Worm (Caenorhabditis elegans) whole organism, early embryonic: ENCODE results near the gene swp-1.

Experiments
- B0310.2 ChIP-seq: sonication (generic microtip); optimal IDR thresholded peaks from 2 replicates; lab custom pipeline; 2016; ENCODE audit warnings: mild to moderate bottlenecking, missing genetic modification characterization, missing compliant biosample characterization
- F13C5.2 ChIP-seq: sonication (generic microtip); optimal IDR thresholded peaks from 2 replicates; lab custom pipeline; 2017; ENCODE audit warnings: mild to moderate bottlenecking, missing genetic modification characterization, inconsistent platforms, missing compliant biosample characterization
- aly-1 ChIP-seq: sonication (generic microtip); optimal IDR thresholded peaks from 2 replicates; lab custom pipeline; 2016; ENCODE audit warnings: missing genetic modification characterization, missing compliant biosample characterization
- ama-1 ChIP-seq: fragments of 150-350 bp; optimal IDR thresholded peaks from 2 replicates; lab custom pipeline; 2014
- ceh-13 ChIP-seq: fragments of 200-800 bp; sonication (Bioruptor generic); optimal IDR thresholded peaks from 2 replicates; lab custom pipeline; 2018; ENCODE audit warnings: mild to moderate bottlenecking, missing genetic modification characterization, missing compliant biosample characterization
- ceh-36 ChIP-seq: sonication (generic microtip); optimal IDR thresholded peaks from 2 replicates; lab custom pipeline; 2016; ENCODE audit warnings: missing genetic modification characterization, inconsistent platforms, missing compliant biosample characterization
- ets-7 ChIP-seq: sonication (generic microtip); optimal IDR thresholded peaks from 2 replicates; lab custom pipeline; 2016; ENCODE audit warnings: missing genotype, missing genetic modification characterization, missing compliant biosample characterization
- flt-1 ChIP-seq: fragments of 200-800 bp; sonication (Bioruptor generic); IDR thresholded peaks from 2 replicates; pipeline ENCODE4 v1.3.6; 2022; ENCODE audit warnings: missing genetic modification characterization, missing compliant biosample characterization
- hmbx-1 ChIP-seq: sonication (generic microtip); optimal IDR thresholded peaks from 2 replicates; lab custom pipeline; 2016; ENCODE audit warnings: mild to moderate bottlenecking, missing genetic modification characterization, missing compliant biosample characterization
- hmg-4 ChIP-seq: fragments of 200-800 bp; sonication (Bioruptor generic); optimal IDR thresholded peaks from 2 replicates; lab custom pipeline; 2018; ENCODE audit warnings: mild to moderate bottlenecking, missing genetic modification characterization, missing compliant biosample characterization
- hnd-1 ChIP-seq: sonication (generic microtip); optimal IDR thresholded peaks from 2 replicates; lab custom pipeline; 2016; ENCODE audit warnings: missing genetic modification characterization, missing compliant biosample characterization
- pes-1 ChIP-seq: fragments of 200-800 bp; sonication (Bioruptor generic); IDR thresholded peaks from 2 replicates; pipeline ENCODE4 v1.3.6; 2022; ENCODE audit warnings: missing genetic modification reagents, missing genetic modification characterization, missing compliant biosample characterization
- scrt-1 ChIP-seq: fragments of 200-800 bp; sonication (Bioruptor generic); IDR thresholded peaks from 2 replicates; pipeline ENCODE4 v1.3.6; 2022; ENCODE audit warnings: missing genetic modification characterization, missing compliant biosample characterization
- sea-1 ChIP-seq: fragments of 200-800 bp; sonication (Bioruptor generic); conservative IDR thresholded peaks from 2 replicates; pipeline ENCODE4 v1.3.6; 2022; ENCODE audit warnings: missing genetic modification characterization, missing compliant biosample characterization
- tbx-11 ChIP-seq: fragments of 200-800 bp; sonication (Bioruptor generic); IDR thresholded peaks from 2 replicates; pipeline ENCODE4 v1.3.6; 2022; ENCODE audit warnings: missing genetic modification characterization, missing compliant biosample characterization
- tbx-37 ChIP-seq: fragments of 200-800 bp; sonication (Bioruptor generic); conservative IDR thresholded peaks from 2 replicates; pipeline ENCODE4 v1.3.6; 2022; ENCODE audit warnings: missing genetic modification reagents, missing genetic modification characterization, missing compliant biosample characterization
- tra-4 ChIP-seq: sonication (generic microtip); optimal IDR thresholded peaks from 2 replicates; lab custom pipeline; 2017; ENCODE audit warnings: missing genetic modification characterization, missing compliant biosample characterization

The swp-1 gene

DNA sequence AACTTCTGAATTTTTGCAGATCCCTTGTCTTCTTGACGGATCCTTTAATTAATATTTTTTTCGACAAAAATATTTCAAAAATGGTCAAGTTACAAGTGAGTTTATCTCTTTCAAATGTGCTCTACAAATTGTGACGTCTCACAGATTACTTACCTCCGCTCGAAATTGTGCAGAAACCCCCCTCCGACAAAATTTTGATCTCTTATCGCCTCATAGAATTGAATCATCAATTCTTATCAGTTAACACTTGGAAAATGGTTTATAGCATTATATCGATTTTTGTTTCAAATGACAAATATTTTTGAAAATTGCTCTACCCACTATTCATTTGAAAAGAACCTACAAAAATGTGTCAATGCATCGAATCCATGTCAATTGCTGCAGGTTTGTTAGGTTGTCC lies 29.6 kb upstream of the swp-1 start, which contains the start of gene B0244.10:
TSS of gene B0244.10 (plus strand) at position 254 of the 400 bp plus-strand sequence.
- TF ChIP-seq B0310.2 (tag; lab: Kevin White, UChicago), result no peak
- no peak for TF ChIP-seq tbx-37
- TF ChIP-seq sea-1 (GFP tag; lab: Robert Waterston, UW), result no peak

DNA sequence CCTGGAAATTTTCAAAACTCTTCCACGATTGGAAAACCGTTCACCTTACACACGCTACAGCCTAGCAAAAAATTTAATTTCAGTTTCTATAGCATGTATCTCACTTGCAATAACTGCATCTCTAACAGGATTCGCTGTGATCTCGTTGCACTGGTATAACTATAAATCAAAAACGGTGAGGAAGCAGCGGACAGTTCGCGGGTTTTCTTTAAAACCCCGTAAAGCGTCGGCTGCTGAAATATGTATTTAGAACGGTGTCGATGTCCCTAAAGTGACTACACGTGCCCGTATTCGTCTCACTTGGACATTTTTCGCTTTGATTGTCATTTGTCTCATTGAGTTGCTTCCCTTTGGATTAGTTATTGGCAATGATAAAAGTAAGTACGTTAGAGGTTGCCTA lies 29.0 kb upstream of the swp-1 start:
- TF ChIP-seq pes-1 (no peak), scrt-1 (GFP tag; lab: Robert Waterston, UW) (no peak), tbx-37 (no peak), ama-1 (no peak), tra-4 (tag; lab: Kevin White, UChicago) (no peak), hnd-1 (tag; lab: Kevin White, UChicago) (no peak), aly-1 (no peak), ceh-36 (no peak)

- TF ChIP-seq pes-1 (no peak), ceh-36 (no peak), ets-7 (no peak), tbx-37 (no peak), sea-1 (GFP tag; lab: Robert Waterston, UW) (no peak), hmbx-1 (tag; lab: Kevin White, UChicago) (no peak), ceh-13 (no peak), ama-1 (no peak)
Measured at ce11 chrIII:5732925-5733324, 27.6 kb upstream of the swp-1 start, which contains the start of gene B0244.17. Gene B0244.17, plus strand, starts transcription at chrIII:5733225.

- no peak for TF ChIP-seq ceh-36
- no peak for TF ChIP-seq ceh-13
- no peak for TF ChIP-seq pes-1
- TF ChIP-seq sea-1 (GFP tag; lab: Robert Waterston, UW), result no peak
- no peak for TF ChIP-seq tbx-11 (GFP tag; lab: Robert Waterston, UW)
- TF ChIP-seq tbx-37, result no peak
- TF ChIP-seq F13C5.2, result no peak
- TF ChIP-seq aly-1, result no peak
- TF ChIP-seq hnd-1 (tag; lab: Kevin White, UChicago), result no peak
- no peak for TF ChIP-seq hmbx-1 (tag; lab: Kevin White, UChicago)
- TF ChIP-seq hmg-4 (GFP tag; lab: Kevin White, UChicago), result no peak
- no peak for TF ChIP-seq ets-7
- no peak for TF ChIP-seq tra-4 (tag; lab: Kevin White, UChicago)
- TF ChIP-seq ama-1, result no peak
Measured at ce11 chrIII:5730980-5731636, 25.8 kb upstream of the swp-1 start, which contains the start of the genes B0244.9 and B0244.7. Gene B0244.9, minus strand, starts transcription at chrIII:5731030. Gene B0244.7, plus strand, starts transcription at chrIII:5731501.

- TF ChIP-seq flt-1 (GFP tag; lab: Robert Waterston, UW) (no peak), F13C5.2 (no peak), ets-7 (no peak), ama-1 (no peak), B0310.2 (tag; lab: Kevin White, UChicago) (no peak), sea-1 (GFP tag; lab: Robert Waterston, UW) (no peak), ceh-13 (no peak), tbx-11 (GFP tag; lab: Robert Waterston, UW) (no peak), pes-1 (no peak), hnd-1 (tag; lab: Kevin White, UChicago) (no peak), scrt-1 (GFP tag; lab: Robert Waterston, UW) (no peak), aly-1 (no peak), tbx-37 (no peak), tra-4 (tag; lab: Kevin White, UChicago) (no peak), ceh-36 (no peak)
Measured at ce11 chrIII:5730041-5730440, 24.7 kb upstream of the swp-1 start.

DNA sequence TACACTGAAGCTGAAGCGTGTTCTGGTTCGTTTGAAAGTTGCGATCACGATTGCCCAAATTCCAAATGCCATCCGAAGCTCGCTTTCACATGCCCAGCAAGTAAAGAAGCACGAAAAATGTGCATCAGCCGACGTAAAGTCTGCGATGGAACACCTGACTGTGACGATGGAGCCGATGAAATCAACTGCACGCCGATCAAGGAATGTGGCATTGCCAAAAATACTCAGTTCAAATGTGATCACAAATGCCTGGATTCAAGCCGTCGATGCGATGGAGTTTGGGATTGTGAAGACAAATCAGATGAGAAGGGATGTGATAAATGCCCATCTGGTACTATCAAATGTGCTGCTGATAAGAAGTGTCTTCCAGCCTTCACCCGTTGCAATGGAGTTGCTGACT lies 24.0 kb upstream of the swp-1 start:
- no peak for TF ChIP-seq hmg-4 (GFP tag; lab: Kevin White, UChicago)
- no peak for TF ChIP-seq ama-1
- no peak for TF ChIP-seq tra-4 (tag; lab: Kevin White, UChicago)
- no peak for TF ChIP-seq ets-7

DNA sequence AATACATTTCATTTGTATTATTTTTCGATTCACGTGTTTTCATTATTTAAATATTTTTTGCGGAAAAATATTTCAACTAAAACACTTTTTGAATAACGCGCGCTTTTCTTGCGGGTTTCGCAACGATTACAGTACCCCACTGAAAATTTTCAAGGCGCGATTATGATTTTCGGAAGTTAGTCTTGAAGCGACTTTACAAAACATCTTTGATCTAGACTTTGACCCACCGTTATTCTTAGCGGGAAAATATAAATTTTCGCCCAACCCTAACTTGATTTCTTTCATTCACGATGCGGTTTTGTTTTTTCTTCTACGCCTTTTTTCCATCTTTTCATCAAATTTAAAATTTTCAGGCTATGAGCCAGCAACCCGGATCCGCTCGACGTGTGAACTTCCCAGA lies 22.5 kb upstream of the swp-1 start, which contains the start of gene egg-1:
TSS of gene egg-1 (plus strand) at position 354 of the 400 bp plus-strand sequence.
- TF ChIP-seq F13C5.2 (no peak), tra-4 (tag; lab: Kevin White, UChicago) (no peak), hnd-1 (tag; lab: Kevin White, UChicago) (no peak)

- TF ChIP-seq scrt-1 (GFP tag; lab: Robert Waterston, UW), result no peak
- no peak for TF ChIP-seq ceh-36
- no peak for TF ChIP-seq tra-4 (tag; lab: Kevin White, UChicago)
- TF ChIP-seq F13C5.2, result no peak
- no peak for TF ChIP-seq hmg-4 (GFP tag; lab: Kevin White, UChicago)
- no peak for TF ChIP-seq flt-1 (GFP tag; lab: Robert Waterston, UW)
- TF ChIP-seq ama-1, result no peak
Measured at ce11 chrIII:5722550-5722949, 17.2 kb upstream of the swp-1 start, which contains the start of gene wrm-1. Gene wrm-1, plus strand, starts transcription at chrIII:5722850.

ce11 chrIII:5721888-5722287 lies 16.6 kb upstream of the swp-1 start:
- TF ChIP-seq hmbx-1 (tag; lab: Kevin White, UChicago), result no peak
- no peak for TF ChIP-seq scrt-1 (GFP tag; lab: Robert Waterston, UW)
- TF ChIP-seq B0310.2 (tag; lab: Kevin White, UChicago), result no peak
- TF ChIP-seq tbx-37, result peak; percentile 12; the same call in 1 of the 2 replicates
- TF ChIP-seq hmg-4 (GFP tag; lab: Kevin White, UChicago), result peak; percentile 21
- no peak for TF ChIP-seq sea-1 (GFP tag; lab: Robert Waterston, UW)
- no peak for TF ChIP-seq flt-1 (GFP tag; lab: Robert Waterston, UW)
